Fruit fly (Drosophila melanogaster): Measurements from ENCODE around the gene knrl.

- TF ChIP-seq Crg-1 (GFP tag; optimal IDR thresholded peaks at IDR 0.05) (no peak), ovo (GFP tag; optimal IDR thresholded peaks at IDR 0.05) (no peak), pad (GFP tag; optimal IDR thresholded peaks at IDR 0.05) (no peak), tj (GFP tag; optimal IDR thresholded peaks at IDR 0.05) (no peak), CG11617 (GFP tag; optimal IDR thresholded peaks at IDR 0.05) (no peak), kay (GFP tag; ENCODE audit: borderline replicate concordance) (no peak), CG1620 (GFP tag; optimal IDR thresholded peaks at IDR 0.05) (no peak), CG7101 (tag; optimal IDR thresholded peaks at IDR 0.05) (no peak), bab1 (GFP tag; optimal IDR thresholded peaks at IDR 0.05) (no peak), CG5204 (GFP tag; optimal IDR thresholded peaks at IDR 0.05) (no peak), cnc (optimal IDR thresholded peaks at IDR 0.05) (no peak), Mnt (GFP tag; optimal IDR thresholded peaks at IDR 0.05) (no peak), toe (GFP tag; optimal IDR thresholded peaks at IDR 0.05) (no peak), CG7045 (GFP tag; optimal IDR thresholded peaks at IDR 0.05) (no peak)
Measured at dm6 chr3L:20549358-20549757, 71.1 kb downstream of the knrl start.

All from whole organism, adult.